Worm (Caenorhabditis elegans): ENCODE data around the gene C24H12.1.

DNA sequence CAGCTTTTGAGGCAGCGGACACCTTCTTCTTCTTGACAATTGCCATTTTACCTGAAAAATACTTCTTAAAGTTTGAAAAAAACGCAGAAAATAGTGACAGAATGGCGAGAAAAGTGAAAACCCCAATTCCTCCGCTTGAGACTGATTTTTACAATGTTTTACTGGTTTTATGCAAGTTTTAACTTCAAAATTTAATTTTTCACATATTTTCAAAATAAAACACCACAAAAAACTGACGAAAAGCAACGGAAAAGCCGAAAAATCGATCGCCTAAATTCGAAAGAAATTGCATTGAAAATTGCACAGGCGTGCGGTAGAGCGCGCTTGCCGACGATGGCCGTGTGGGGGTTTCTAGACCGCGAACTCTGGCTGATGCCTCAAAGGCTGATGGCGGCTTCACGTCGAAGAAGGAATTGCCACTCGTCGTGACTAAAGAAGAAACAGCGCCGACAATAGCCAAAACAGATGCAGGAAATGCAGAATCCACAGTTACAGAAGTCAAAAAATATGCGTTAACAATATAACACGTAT lies 34.8 kb downstream of the C24H12.1 start, which contains the start of gene nsun-1:
- TF ChIP-seq nhr-10 (tag; optimal IDR thresholded peaks at IDR 0.05), result no peak
- TF ChIP-seq nhr-6 (tag; optimal IDR thresholded peaks at IDR 0.05), result no peak
- no peak for TF ChIP-seq snpc-4 (tag; optimal IDR thresholded peaks at IDR 0.05)
- no peak for TF ChIP-seq nhr-12 (tag; optimal IDR thresholded peaks at IDR 0.05)
- TF ChIP-seq nhr-237 (tag; optimal IDR thresholded peaks at IDR 0.05), result no peak
- TF ChIP-seq lsy-2 (tag; optimal IDR thresholded peaks at IDR 0.05), result peak in 1 of 2 experiments; percentile 55
- no peak for TF ChIP-seq unc-39 (tag; optimal IDR thresholded peaks at IDR 0.05)
- TF ChIP-seq nhr-25 (tag; optimal IDR thresholded peaks at IDR 0.05), result no peak
- TF ChIP-seq dmd-4 (tag; optimal IDR thresholded peaks at IDR 0.05), result no peak
- TF ChIP-seq blmp-1 (tag; optimal IDR thresholded peaks at IDR 0.05; ENCODE audit: insufficient read depth), result no peak
- TF ChIP-seq nhr-77 (tag; optimal IDR thresholded peaks at IDR 0.05), result no peak
- TF ChIP-seq elt-1 (tag; optimal IDR thresholded peaks at IDR 0.05), result no peak
- TF ChIP-seq egl-27 (tag; optimal IDR thresholded peaks at IDR 0.05), result no peak
